Worm (Caenorhabditis elegans) whole organism, L3 larva: Measurements from ENCODE around the gene cpn-2.

Experiments
- R02D3.7 ChIP-seq: fragments of 150-350 bp; optimal IDR thresholded peaks from 2 replicates; lab custom pipeline; 2014; ENCODE audit warnings: missing biosample characterization, missing genetic modification characterization
- ZK546.5 ChIP-seq: sonication (generic microtip); optimal IDR thresholded peaks from 2 replicates; lab custom pipeline; 2017; ENCODE audit warnings: missing biosample characterization, missing genetic modification characterization
- aly-2 ChIP-seq: fragments of 150-350 bp; optimal IDR thresholded peaks from 2 replicates; lab custom pipeline; 2014; ENCODE audit warnings: missing biosample characterization, missing genetic modification characterization
- ama-1 ChIP-seq: fragments of 150-350 bp; optimal IDR thresholded peaks from 2 replicates; lab custom pipeline; 2018
- ceh-28 ChIP-seq: fragments of 150-350 bp; optimal IDR thresholded peaks from 2 replicates; lab custom pipeline; 2014; ENCODE audit warnings: missing biosample characterization, missing genetic modification reagents, missing genetic modification characterization
- ceh-82 ChIP-seq: fragments of 150-350 bp; optimal IDR thresholded peaks from 2 replicates; lab custom pipeline; 2014; ENCODE audit warnings: missing biosample characterization, missing genetic modification characterization
- ceh-9 ChIP-seq: sonication (generic microtip); optimal IDR thresholded peaks from 2 replicates; lab custom pipeline; 2018; ENCODE audit warnings: missing biosample characterization, missing genetic modification characterization
- daf-12 ChIP-seq: fragments of 150-350 bp; optimal IDR thresholded peaks from 2 replicates; lab custom pipeline; 2014; ENCODE audit warnings: missing biosample characterization, missing genetic modification reagents, missing genetic modification characterization
- egl-27 ChIP-seq: sonication (generic microtip); optimal IDR thresholded peaks from 4 replicates; lab custom pipeline; 2017; ENCODE audit warnings: missing biosample characterization, missing genetic modification reagents, missing genetic modification characterization
- egl-5 ChIP-seq: fragments of 150-350 bp; optimal IDR thresholded peaks from 2 replicates; lab custom pipeline; 2017; ENCODE audit warnings: missing biosample characterization, missing genetic modification reagents, missing genetic modification characterization, inconsistent platforms
- elt-1 ChIP-seq: fragments of 150-350 bp; optimal IDR thresholded peaks from 2 replicates; lab custom pipeline; 2014; ENCODE audit warnings: missing biosample characterization, missing genetic modification characterization
- elt-3 ChIP-seq, 3 experiments: fragments of 150-350 bp in 1 of 3; sonication (generic microtip) in 2 of 3; optimal IDR thresholded peaks; 2 replicates in 2 of 3; 4 replicates in 1 of 3; lab custom pipeline; 2014 to 2017; ENCODE audit warnings: missing biosample characterization in 3 of 3, missing genetic modification characterization in 3 of 3
- eor-1 ChIP-seq, 2 experiments: fragments of 150-350 bp; optimal IDR thresholded peaks; 2 replicates each; lab custom pipeline; 2014 to 2018; ENCODE audit warnings: missing biosample characterization in 2 of 2, missing genetic modification characterization in 2 of 2
- jun-1 ChIP-seq: fragments of 150-350 bp; optimal IDR thresholded peaks from 2 replicates; lab custom pipeline; 2014; ENCODE audit warnings: missing biosample characterization, missing genetic modification reagents, missing genetic modification characterization
- lin-15B ChIP-seq: fragments of 150-350 bp; optimal IDR thresholded peaks from 2 replicates; lab custom pipeline; 2014; ENCODE audit warnings: missing biosample characterization, missing genetic modification characterization
- lin-39 ChIP-seq: fragments of 150-350 bp; optimal IDR thresholded peaks from 2 replicates; lab custom pipeline; 2018; ENCODE audit warnings: missing biosample characterization, missing genetic modification reagents, missing genetic modification characterization
- lsy-12 ChIP-seq: sonication (generic microtip); optimal IDR thresholded peaks from 2 replicates; lab custom pipeline; 2016; ENCODE audit warnings: mild to moderate bottlenecking, missing genetic modification characterization, missing compliant biosample characterization
- mdl-1 ChIP-seq: fragments of 150-350 bp; optimal IDR thresholded peaks from 2 replicates; lab custom pipeline; 2014; ENCODE audit warnings: missing biosample characterization, missing genetic modification characterization
- nfya-1 ChIP-seq: sonication (generic microtip); optimal IDR thresholded peaks from 2 replicates; lab custom pipeline; 2017; ENCODE audit warnings: missing genetic modification characterization, mild to moderate bottlenecking, missing compliant biosample characterization, antibody characterized with exemption, moderate library complexity; ENCODE audit not compliant: insufficient read depth
- nhr-11 ChIP-seq: fragments of 150-350 bp; optimal IDR thresholded peaks from 2 replicates; lab custom pipeline; 2014; ENCODE audit warnings: missing biosample characterization, missing genetic modification characterization
- nhr-23 ChIP-seq: fragments of 150-350 bp; optimal IDR thresholded peaks from 2 replicates; lab custom pipeline; 2014; ENCODE audit warnings: missing biosample characterization, missing genetic modification reagents, missing genetic modification characterization
- nhr-237 ChIP-seq: fragments of 150-350 bp; optimal IDR thresholded peaks from 2 replicates; lab custom pipeline; 2014; ENCODE audit warnings: missing biosample characterization, missing genetic modification characterization
- nhr-25 ChIP-seq: sonication (generic microtip); optimal IDR thresholded peaks from 2 replicates; lab custom pipeline; 2017; ENCODE audit warnings: missing biosample characterization, missing genetic modification characterization
- nhr-43 ChIP-seq: sonication (generic microtip); optimal IDR thresholded peaks from 2 replicates; lab custom pipeline; 2016; ENCODE audit warnings: mild to moderate bottlenecking, missing genetic modification characterization, missing compliant biosample characterization; ENCODE audit not compliant: poor library complexity, severe bottlenecking
- nhr-67 ChIP-seq: fragments of 150-350 bp; optimal IDR thresholded peaks from 2 replicates; lab custom pipeline; 2014; ENCODE audit warnings: missing biosample characterization, missing genetic modification characterization
- nhr-76 ChIP-seq: fragments of 150-350 bp; sonication (generic microtip); optimal IDR thresholded peaks from 5 replicates; lab custom pipeline; 2014; ENCODE audit warnings: missing biosample characterization, missing genetic modification characterization
- nhr-77 ChIP-seq: fragments of 150-350 bp; optimal IDR thresholded peaks from 2 replicates; lab custom pipeline; 2014; ENCODE audit warnings: missing biosample characterization, missing genetic modification characterization
- pqm-1 ChIP-seq: fragments of 150-350 bp; optimal IDR thresholded peaks from 2 replicates; lab custom pipeline; 2017; ENCODE audit warnings: missing biosample characterization, missing genetic modification characterization, inconsistent platforms
- sea-2 ChIP-seq: fragments of 150-350 bp; sonication (generic microtip); optimal IDR thresholded peaks from 4 replicates; lab custom pipeline; 2014; ENCODE audit warnings: missing biosample characterization, missing genetic modification reagents, missing genetic modification characterization
- skn-1 ChIP-seq: fragments of 150-350 bp; optimal IDR thresholded peaks from 2 replicates; lab custom pipeline; 2014; ENCODE audit warnings: missing biosample characterization, missing genetic modification characterization
- unc-62 ChIP-seq: fragments of 150-350 bp; sonication (generic microtip); optimal IDR thresholded peaks from 4 replicates; lab custom pipeline; 2014; ENCODE audit warnings: missing biosample characterization, missing genetic modification reagents, missing genetic modification characterization
- ztf-11 ChIP-seq: fragments of 150-350 bp; optimal IDR thresholded peaks from 2 replicates; lab custom pipeline; 2014; ENCODE audit warnings: missing biosample characterization, missing genetic modification characterization
- ztf-4 ChIP-seq: fragments of 150-350 bp; optimal IDR thresholded peaks from 2 replicates; lab custom pipeline; 2014; ENCODE audit warnings: missing biosample characterization, missing genetic modification characterization

cpn-2 gene

ce11 chrII:371549-371948 lies 34.0 kb downstream of the cpn-2 start:
- TF ChIP-seq egl-27 (tag; lab: Kevin White, UChicago) (no peak), sea-2 (no peak), egl-5 (tag; lab: Kevin White, UChicago) (no peak), ztf-11 (tag; lab: Kevin White, UChicago) (no peak), nhr-77 (no peak), nhr-25 (tag; lab: Kevin White, UChicago) (peak; percentile 17), nhr-23 (tag; lab: Kevin White, UChicago) (peak; percentile 8)

ce11 chrII:372235-372634 lies 34.7 kb downstream of the cpn-2 start:
- TF ChIP-seq ceh-82 = no peak
- peak; percentile 44 for TF ChIP-seq nfya-1 (tag; lab: Kevin White, UChicago)
- TF ChIP-seq, all 47 proteins: peak for 1

ce11 chrII:374950-375349 lies 37.4 kb downstream of the cpn-2 start, which contains the start of gene C03H5.4:
Gene C03H5.4, plus strand, starts transcription at chrII:375250.
- TF ChIP-seq skn-1 (tag; lab: Kevin White, UChicago) (no peak), jun-1 (tag; lab: Kevin White, UChicago) (no peak), ceh-28 (no peak), ztf-4 (no peak), aly-2 (tag; lab: Kevin White, UChicago) (no peak), ztf-11 (tag; lab: Kevin White, UChicago) (no peak), mdl-1 (tag; lab: Kevin White, UChicago) (no peak), nhr-77 (no peak), lsy-12 (tag; lab: Kevin White, UChicago) (no peak), elt-1 (no peak), nfya-1 (tag; lab: Kevin White, UChicago) (no peak), daf-12 (tag; lab: Kevin White, UChicago) (no peak), elt-3 (tag; optimal IDR thresholded peaks at IDR 0.05; lab: Kevin White, UChicago) (no peak), nhr-237 (tag; lab: Kevin White, UChicago) (no peak), ceh-9 (tag; lab: Kevin White, UChicago) (no peak), lin-15B (tag; lab: Kevin White, UChicago) (no peak), ama-1 (lab: Kevin White, UChicago) (no peak), nhr-25 (tag; lab: Kevin White, UChicago) (no peak)

ce11 chrII:378351-378750 lies 40.8 kb downstream of the cpn-2 start, which contains the start of gene C03H5.9:
Gene C03H5.9, plus strand, starts transcription at chrII:378651.
- TF ChIP-seq nhr-43 (tag; lab: Kevin White, UChicago) (no peak), aly-2 (tag; lab: Kevin White, UChicago) (no peak), nhr-67 (no peak), pqm-1 (no peak), nhr-76 (no peak), R02D3.7 (no peak)
- TF ChIP-seq, all 47 proteins: peak for 0

ce11 chrII:379935-380334 lies 42.4 kb downstream of the cpn-2 start, which contains the start of gene C03H5.7:
Gene C03H5.7, plus strand, starts transcription at chrII:380235.
- TF ChIP-seq unc-62 (GFP tag; lab: Kevin White, UChicago) (no peak), lin-39 (tag; lab: Kevin White, UChicago) (no peak), ztf-4 (no peak), elt-3 (tag; optimal IDR thresholded peaks at IDR 0.05; lab: Kevin White, UChicago) (no peak), nfya-1 (tag; lab: Kevin White, UChicago) (no peak), nhr-77 (no peak), eor-1 (tag; optimal IDR thresholded peaks at IDR 0.05; lab: Kevin White, UChicago) (no peak), ZK546.5 (no peak), elt-1 (no peak), skn-1 (tag; lab: Kevin White, UChicago) (no peak), lin-15B (tag; lab: Kevin White, UChicago) (no peak), lsy-12 (tag; lab: Kevin White, UChicago) (no peak), nhr-11 (tag; lab: Kevin White, UChicago) (no peak), jun-1 (tag; lab: Kevin White, UChicago) (no peak), nhr-23 (tag; lab: Kevin White, UChicago) (no peak), ama-1 (lab: Kevin White, UChicago) (no peak)
